Fruit fly (Drosophila melanogaster): Measurements from ENCODE around the gene Zw10.

Zw10 gene

DNA sequence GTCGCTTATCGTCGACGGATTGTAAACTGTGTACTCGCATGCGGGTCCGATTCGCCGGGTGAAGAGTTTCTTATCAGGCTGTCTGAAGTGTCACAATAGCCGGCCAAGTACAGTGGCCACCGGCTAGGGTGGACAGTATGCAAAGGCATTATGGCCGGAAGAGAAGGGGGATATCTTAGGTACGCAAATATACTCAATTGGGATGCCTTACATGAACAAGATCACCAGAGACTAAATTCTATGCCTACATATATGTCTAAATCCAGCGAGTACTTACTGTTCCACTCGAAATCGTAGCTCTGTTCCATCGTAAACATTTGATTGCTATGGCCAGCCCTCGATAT lies 10.3 kb upstream of the Zw10 start (continued):
- TF ChIP-seq CG1647 (GFP tag; optimal IDR thresholded peaks at IDR 0.05) (peak; percentile 86), unpg (GFP tag; optimal IDR thresholded peaks at IDR 0.05) (peak; percentile 89), wek (GFP tag; optimal IDR thresholded peaks at IDR 0.05) (peak; percentile 68), vfl (GFP tag; optimal IDR thresholded peaks at IDR 0.05) (peak; percentile 84), CG9215 (GFP tag; IDR thresholded peaks at IDR 0.05) (peak; percentile 92), Atf6 (GFP tag; IDR thresholded peaks at IDR 0.05) (peak; percentile 96), Fer3 (tag; optimal IDR thresholded peaks at IDR 0.05) (peak; percentile 93), CG6689 (GFP tag; IDR thresholded peaks at IDR 0.05) (peak; percentile 94), CG12299 (tag; optimal IDR thresholded peaks at IDR 0.05) (peak; percentile 73), Six4 (GFP tag; optimal IDR thresholded peaks at IDR 0.05) (peak; percentile 91), sima (GFP tag; optimal IDR thresholded peaks at IDR 0.05) (peak; percentile 38), CG12659 (GFP tag; optimal IDR thresholded peaks at IDR 0.05) (peak; percentile 93), Hr3 (GFP tag; optimal IDR thresholded peaks at IDR 0.05) (peak; percentile 84), Nf-YC (tag; optimal IDR thresholded peaks at IDR 0.05) (peak; percentile 61), prd (optimal IDR thresholded peaks at IDR 0.05) (no peak), prd (GFP tag; IDR thresholded peaks at IDR 0.05) (peak; percentile 96), Vsx1 (GFP tag; optimal IDR thresholded peaks at IDR 0.05) (peak; percentile 65), CG17328 (GFP tag; IDR thresholded peaks at IDR 0.05) (peak; percentile 90), CG10209 (GFP tag; optimal IDR thresholded peaks at IDR 0.05) (peak; percentile 90), Jarid2 (GFP tag; optimal IDR thresholded peaks at IDR 0.05) (no peak), sqz (GFP tag; optimal IDR thresholded peaks at IDR 0.05) (peak; percentile 67), CG18599 (GFP tag; optimal IDR thresholded peaks at IDR 0.05) (peak; percentile 97), CG7271 (tag; optimal IDR thresholded peaks at IDR 0.05) (no peak), usp (GFP tag; optimal IDR thresholded peaks at IDR 0.05) (no peak), fd64A (GFP tag; optimal IDR thresholded peaks at IDR 0.05) (peak; percentile 56), CG8924 (tag; optimal IDR thresholded peaks at IDR 0.05) (peak; percentile 85), ci (GFP tag; IDR thresholded peaks at IDR 0.05) (peak; percentile 96), CG6791 (GFP tag; IDR thresholded peaks at IDR 0.05; ENCODE audit: partially characterized antibody) (no peak), her (GFP tag; optimal IDR thresholded peaks at IDR 0.05) (peak; percentile 93), az2 (GFP tag; optimal IDR thresholded peaks at IDR 0.05) (peak; percentile 87), CG11398 (GFP tag; optimal IDR thresholded peaks at IDR 0.05) (peak; percentile 80), psq (GFP tag; optimal IDR thresholded peaks at IDR 0.05) (no peak), Doc2 (GFP tag; IDR thresholded peaks at IDR 0.05) (peak; percentile 74), BtbVII (GFP tag; optimal IDR thresholded peaks at IDR 0.05) (peak; percentile 93), ro (GFP tag; IDR thresholded peaks at IDR 0.05) (peak; percentile 71), CG32767 (GFP tag; IDR thresholded peaks at IDR 0.05) (peak; percentile 89), corto (GFP tag; optimal IDR thresholded peaks at IDR 0.05) (peak; percentile 90)

DNA sequence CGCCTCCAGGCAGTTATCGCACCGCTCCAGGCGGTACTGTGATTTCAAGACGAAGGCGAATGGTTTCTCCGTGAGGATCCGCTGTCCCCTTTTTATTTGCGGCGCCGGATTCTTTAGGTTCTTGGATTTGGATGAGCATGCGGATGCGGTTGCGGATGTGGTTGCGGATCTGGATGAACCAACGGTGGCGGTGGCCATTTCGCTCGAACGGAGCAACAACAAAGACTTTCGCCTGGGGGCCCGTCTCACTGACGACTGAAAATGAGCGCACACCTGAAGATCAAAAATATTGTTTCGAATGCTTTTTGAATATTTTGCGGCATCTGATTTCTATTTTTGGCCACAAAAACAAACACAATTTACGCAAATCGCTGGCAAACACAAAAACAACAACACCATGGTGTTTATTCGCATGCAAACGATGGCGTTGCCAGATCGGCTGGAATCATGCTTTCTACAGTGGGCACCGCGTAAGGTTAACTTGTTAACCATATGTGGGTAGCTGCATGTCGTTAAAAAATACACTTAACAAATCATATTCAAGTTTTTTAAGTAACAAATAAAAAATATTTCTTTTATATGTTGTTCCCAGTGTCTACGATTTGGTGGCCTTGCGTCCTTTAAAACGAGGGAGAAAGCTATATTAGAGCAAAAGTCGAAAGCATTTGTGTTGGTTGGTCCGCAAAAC lies 4.6 kb downstream of the Zw10 start, which contains the start of gene Smyd3:
Gene Smyd3, minus strand, starts transcription at position 407 of the 688 bp plus-strand sequence.
- peak; percentile 58 for TF ChIP-seq CG14710 (tag; optimal IDR thresholded peaks at IDR 0.05)
- TF ChIP-seq CG3838 (GFP tag; optimal IDR thresholded peaks at IDR 0.05), result peak; percentile 50
- TF ChIP-seq sim (GFP tag; IDR thresholded peaks at IDR 0.05), result no peak
- peak; percentile 69 for TF ChIP-seq CG4707 (GFP tag; optimal IDR thresholded peaks at IDR 0.05)
- no peak for TF ChIP-seq kni (GFP tag; optimal IDR thresholded peaks at IDR 0.05)
- no peak for TF ChIP-seq trh (GFP tag; optimal IDR thresholded peaks at IDR 0.05)
- TF ChIP-seq Opbp (GFP tag; IDR thresholded peaks at IDR 0.05; ENCODE audit: partially characterized antibody), result no peak
- TF ChIP-seq aop (GFP tag; IDR thresholded peaks at IDR 0.05), result no peak
- TF ChIP-seq pzg (GFP tag; optimal IDR thresholded peaks at IDR 0.05), result peak; percentile 43
- no peak for TF ChIP-seq tio (GFP tag; optimal IDR thresholded peaks at IDR 0.05)
- TF ChIP-seq D19A (tag; optimal IDR thresholded peaks at IDR 0.05), result no peak
- peak; percentile 32 for TF ChIP-seq CG8089 (GFP tag; optimal IDR thresholded peaks at IDR 0.05)
- no peak for TF ChIP-seq zen2 (GFP tag; IDR thresholded peaks at IDR 0.05; ENCODE audit: partially characterized antibody)
- TF ChIP-seq CG9817 (tag; optimal IDR thresholded peaks at IDR 0.05), result peak; percentile 63
- TF ChIP-seq Oaz (GFP tag; IDR thresholded peaks at IDR 0.05), result peak; percentile 38; the same call in 1 of the 2 replicates
- no peak for TF ChIP-seq pita (GFP tag; optimal IDR thresholded peaks at IDR 0.05)
